Fruit fly (Drosophila melanogaster) whole organism, prepupa: ENCODE data around the gene lbl.

Source experiments
- Blimp-1 ChIP-seq: fragments of 200-800 bp; sonication (Bioruptor generic); optimal IDR thresholded peaks from 3 replicates; lab custom pipeline; 2017; ENCODE audit warnings: missing biosample characterization, missing genetic modification characterization, mild to moderate bottlenecking, moderate library complexity, missing genetic modification reagents
- CG10669 ChIP-seq: fragments of 200-800 bp; sonication (Bioruptor generic); optimal IDR thresholded peaks from 3 replicates; lab custom pipeline; 2018; ENCODE audit warnings: missing biosample characterization, mild to moderate bottlenecking, missing genetic modification characterization, moderate library complexity
- CG11902 ChIP-seq: fragments of 200-800 bp; sonication (Bioruptor generic); optimal IDR thresholded peaks from 3 replicates; lab custom pipeline; 2016; ENCODE audit warnings: missing biosample characterization, missing genetic modification characterization
- CG6276 ChIP-seq: fragments of 200-800 bp; sonication (Bioruptor generic); optimal IDR thresholded peaks from 2 replicates; lab custom pipeline; 2017; ENCODE audit warnings: missing biosample characterization, mild to moderate bottlenecking, missing genetic modification characterization
- Ets21C ChIP-seq: fragments of 200-800 bp; sonication (Bioruptor generic); optimal IDR thresholded peaks from 3 replicates; lab custom pipeline; 2016; ENCODE audit warnings: missing biosample characterization, missing genetic modification characterization
- Gug ChIP-seq: fragments of 200-800 bp; sonication (Bioruptor generic); IDR thresholded peaks from 2 replicates; pipeline ENCODE4 v1.3.6; 2022; ENCODE audit warnings: missing biosample characterization, missing genetic modification characterization
- Hr39 ChIP-seq: fragments of 200-800 bp; sonication (Bioruptor generic); optimal IDR thresholded peaks from 2 replicates; lab custom pipeline; 2016; ENCODE audit warnings: missing biosample characterization, missing genetic modification characterization
- achi ChIP-seq: fragments of 200-800 bp; sonication (Bioruptor generic); optimal IDR thresholded peaks from 3 replicates; lab custom pipeline; 2016; ENCODE audit warnings: missing biosample characterization, missing genetic modification characterization
- acj6 ChIP-seq: fragments of 200-800 bp; sonication (Bioruptor generic); optimal IDR thresholded peaks from 3 replicates; lab custom pipeline; 2016; ENCODE audit warnings: missing biosample characterization, missing genetic modification characterization
- salr ChIP-seq, 2 experiments: fragments of 200-800 bp; sonication (Bioruptor generic); optimal IDR thresholded peaks; 3 replicates each; lab custom pipeline; 2016 to 2018; ENCODE audit warnings: missing biosample characterization in 2 of 2, missing genetic modification characterization in 2 of 2, mild to moderate bottlenecking in 1 of 2

dm6 chr3R:21426795-21427194 lies 7.1 kb downstream of the lbl start:
- TF ChIP-seq Blimp-1 (GFP tag; lab: Kevin White, UChicago) (no peak), CG11902 (GFP tag; lab: Kevin White, UChicago) (no peak), acj6 (no peak), CG10669 (GFP tag; lab: Kevin White, UChicago) (no peak), salr (GFP tag; optimal IDR thresholded peaks at IDR 0.05; lab: Kevin White, UChicago) (no peak), Ets21C (GFP tag; lab: Kevin White, UChicago) (no peak), Hr39 (GFP tag; lab: Kevin White, UChicago) (no peak), CG6276 (GFP tag; lab: Kevin White, UChicago) (no peak), Gug (no peak), achi (GFP tag; lab: Kevin White, UChicago) (no peak)
